Fruit fly (Drosophila melanogaster) whole organism, embryonic: ENCODE measurements around the gene CG7551.

Source experiments
- Atf-2 ChIP-seq: fragments of 200-800 bp; sonication (Bioruptor generic); optimal IDR thresholded peaks from 2 replicates; lab custom pipeline; 2016; ENCODE audit warnings: missing biosample characterization, missing genetic modification characterization
- Atf3 ChIP-seq: fragments of 200-800 bp; sonication (Bioruptor generic); optimal IDR thresholded peaks from 3 replicates; lab custom pipeline; 2016; ENCODE audit warnings: missing biosample characterization, missing genetic modification characterization
- BtbVII ChIP-seq: fragments of 200-800 bp; sonication (Bioruptor generic); optimal IDR thresholded peaks from 3 replicates; lab custom pipeline; 2017; ENCODE audit warnings: missing biosample characterization, mild to moderate bottlenecking, missing genetic modification characterization
- Bteb2 ChIP-seq: fragments of 200-800 bp; sonication (Bioruptor generic); optimal IDR thresholded peaks from 2 replicates; lab custom pipeline; 2016; ENCODE audit warnings: missing biosample characterization, missing genetic modification characterization
- CG10147 ChIP-seq: fragments of 200-800 bp; sonication (Bioruptor generic); optimal IDR thresholded peaks from 2 replicates; lab custom pipeline; 2019; ENCODE audit warnings: missing biosample characterization, mild to moderate bottlenecking, missing genetic modification characterization, moderate library complexity
- CG10565 ChIP-seq: fragments of 200-800 bp; sonication (Bioruptor generic); optimal IDR thresholded peaks from 3 replicates; lab custom pipeline; 2016; ENCODE audit warnings: missing biosample characterization, mild to moderate bottlenecking, missing genetic modification characterization
- CG11560 ChIP-seq: fragments of 200-800 bp; sonication (Bioruptor generic); IDR thresholded peaks from 3 replicates; pipeline ENCODE4 v1.3.6; 2022; ENCODE audit warnings: missing biosample characterization, missing genetic modification characterization
- CG11695 ChIP-seq: fragments of 200-800 bp; sonication (Bioruptor generic); IDR thresholded peaks from 3 replicates; pipeline ENCODE4 v1.3.6; 2022; ENCODE audit warnings: missing biosample characterization, missing genetic modification characterization
- CG12236 ChIP-seq: fragments of 200-800 bp; sonication (Bioruptor generic); optimal IDR thresholded peaks from 2 replicates; lab custom pipeline; 2016; ENCODE audit warnings: missing biosample characterization, missing genetic modification characterization
- CG13123 ChIP-seq: fragments of 200-800 bp; sonication (Bioruptor generic); optimal IDR thresholded peaks from 2 replicates; lab custom pipeline; 2016; ENCODE audit warnings: missing biosample characterization, missing genetic modification characterization
- CG17361 ChIP-seq: fragments of 200-800 bp; sonication (Bioruptor generic); IDR thresholded peaks from 3 replicates; pipeline ENCODE4 v1.3.6; 2022; ENCODE audit warnings: missing biosample characterization, missing genetic modification characterization
- CG2120 ChIP-seq: fragments of 200-800 bp; sonication (Bioruptor generic); optimal IDR thresholded peaks from 3 replicates; lab custom pipeline; 2016; ENCODE audit warnings: missing biosample characterization, missing genetic modification characterization
- CG30403 ChIP-seq: fragments of 200-800 bp; sonication (Bioruptor generic); optimal IDR thresholded peaks from 3 replicates; lab custom pipeline; 2016; ENCODE audit warnings: missing biosample characterization, missing genetic modification characterization
- CG3163 ChIP-seq: fragments of 200-800 bp; sonication (Bioruptor generic); optimal IDR thresholded peaks from 3 replicates; lab custom pipeline; 2016; ENCODE audit warnings: missing biosample characterization, missing genetic modification characterization
- CG34376 ChIP-seq: fragments of 200-800 bp; sonication (Bioruptor generic); optimal IDR thresholded peaks from 2 replicates; lab custom pipeline; 2018; ENCODE audit warnings: missing biosample characterization, mild to moderate bottlenecking, missing genetic modification characterization
- CG4404 ChIP-seq: fragments of 200-800 bp; sonication (Bioruptor generic); IDR thresholded peaks from 2 replicates; pipeline ENCODE4 v1.3.6; 2022; ENCODE audit warnings: missing biosample characterization, missing genetic modification characterization
- CG6813 ChIP-seq: fragments of 200-800 bp; sonication (Bioruptor generic); optimal IDR thresholded peaks from 2 replicates; lab custom pipeline; 2017; ENCODE audit warnings: missing biosample characterization, missing genetic modification characterization, mild to moderate bottlenecking, moderate library complexity, missing genetic modification reagents
- CG7372 ChIP-seq: fragments of 200-800 bp; sonication (Bioruptor generic); IDR thresholded peaks from 2 replicates; pipeline ENCODE4 v1.3.6; 2022; ENCODE audit warnings: missing biosample characterization, missing genetic modification characterization
- CG7928 ChIP-seq: fragments of 200-800 bp; sonication (Bioruptor generic); optimal IDR thresholded peaks from 2 replicates; lab custom pipeline; 2017; ENCODE audit warnings: missing biosample characterization, mild to moderate bottlenecking, missing genetic modification characterization
- CG8089 ChIP-seq: fragments of 200-800 bp; sonication (Bioruptor generic); optimal IDR thresholded peaks from 3 replicates; lab custom pipeline; 2016; ENCODE audit warnings: missing biosample characterization, missing genetic modification characterization
- CHES-1-like ChIP-seq: fragments of 200-800 bp; sonication (Bioruptor generic); optimal IDR thresholded peaks from 2 replicates; lab custom pipeline; 2016; ENCODE audit warnings: missing biosample characterization, missing genetic modification characterization
- D ChIP-seq, 2 experiments: fragments of 200-800 bp in 1 of 2; fragments of >200 bp in 1 of 2; sonication (Bioruptor generic) in 1 of 2; optimal IDR thresholded peaks; 2 replicates in 1 of 2; 3 replicates in 1 of 2; lab custom pipeline; 2017; ENCODE audit warnings: mild to moderate bottlenecking in 1 of 2, missing biosample characterization in 1 of 2, missing genetic modification characterization in 1 of 2, missing genetic modification reagents in 1 of 2
- Dp ChIP-seq: fragments of 200-800 bp; sonication (Bioruptor generic); optimal IDR thresholded peaks from 2 replicates; lab custom pipeline; 2018; ENCODE audit warnings: missing biosample characterization, mild to moderate bottlenecking, missing genetic modification characterization, moderate library complexity
- Elba2 ChIP-seq: fragments of 200-800 bp; sonication (Bioruptor generic); optimal IDR thresholded peaks from 3 replicates; lab custom pipeline; 2016; ENCODE audit warnings: missing biosample characterization, missing genetic modification characterization
- HLHmδ ChIP-seq: fragments of 200-800 bp; sonication (Bioruptor generic); optimal IDR thresholded peaks from 2 replicates; lab custom pipeline; 2018; ENCODE audit warnings: missing biosample characterization, mild to moderate bottlenecking, missing genetic modification characterization, moderate library complexity
- Hr78 ChIP-seq, 2 experiments: fragments of 200-800 bp in 1 of 2; fragments of >200 bp in 1 of 2; sonication (Bioruptor generic) in 1 of 2; optimal IDR thresholded peaks; 2 replicates each; lab custom pipeline; 2017 to 2019; ENCODE audit warnings: missing biosample characterization in 2 of 2, missing genetic modification characterization in 2 of 2, mild to moderate bottlenecking in 1 of 2, moderate library complexity in 1 of 2
- Jarid2 ChIP-seq: fragments of 200-800 bp; sonication (Bioruptor generic); optimal IDR thresholded peaks from 3 replicates; lab custom pipeline; 2017; ENCODE audit warnings: mild to moderate bottlenecking, missing biosample characterization, missing genetic modification reagents, missing genetic modification characterization
- Myb ChIP-seq: fragments of 200-800 bp; sonication (Bioruptor generic); optimal IDR thresholded peaks from 2 replicates; lab custom pipeline; 2016; ENCODE audit warnings: missing biosample characterization, missing genetic modification characterization
- Trl ChIP-seq, 3 experiments: fragments of >200 bp in 2 of 3; fragments of 200-800 bp in 1 of 3; sonication (Bioruptor generic) in 1 of 3; optimal IDR thresholded peaks; 2 replicates in 1 of 3; 3 replicates in 2 of 3; lab custom pipeline; 2016 to 2017; ENCODE audit warnings: missing biosample characterization in 1 of 3, missing genetic modification characterization in 1 of 3
- Xrp1 ChIP-seq: fragments of 200-800 bp; sonication (Bioruptor generic); IDR thresholded peaks from 2 replicates; pipeline ENCODE4 v1.3.6; 2022; ENCODE audit warnings: missing biosample characterization, missing genetic modification characterization
- YL-1 ChIP-seq: fragments of 200-800 bp; sonication (Bioruptor generic); optimal IDR thresholded peaks from 3 replicates; lab custom pipeline; 2017; ENCODE audit warnings: missing biosample characterization, mild to moderate bottlenecking, missing genetic modification characterization
- ash1 ChIP-seq: fragments of 200-800 bp; sonication (Bioruptor generic); optimal IDR thresholded peaks from 2 replicates; lab custom pipeline; 2018; ENCODE audit warnings: missing biosample characterization, mild to moderate bottlenecking, missing genetic modification characterization
- ci ChIP-seq: fragments of 200-800 bp; sonication (Bioruptor generic); IDR thresholded peaks from 3 replicates; pipeline ENCODE4 v1.3.6; 2022; ENCODE audit warnings: missing biosample characterization, missing genetic modification characterization
- fd102C ChIP-seq: fragments of 200-800 bp; sonication (Bioruptor generic); optimal IDR thresholded peaks from 2 replicates; lab custom pipeline; 2018; ENCODE audit warnings: missing biosample characterization, mild to moderate bottlenecking, missing genetic modification characterization, moderate library complexity
- fd3F ChIP-seq: fragments of 200-800 bp; sonication (Bioruptor generic); optimal IDR thresholded peaks from 2 replicates; lab custom pipeline; 2018; ENCODE audit warnings: missing biosample characterization, mild to moderate bottlenecking, missing genetic modification characterization, moderate library complexity
- mld ChIP-seq: fragments of 200-800 bp; sonication (Bioruptor generic); IDR thresholded peaks from 3 replicates; pipeline ENCODE4 v1.3.6; 2022; ENCODE audit warnings: missing biosample characterization, missing genetic modification characterization; ENCODE audit not compliant: partially characterized antibody
- oc ChIP-seq: fragments of 200-800 bp; sonication (Bioruptor generic); optimal IDR thresholded peaks from 2 replicates; lab custom pipeline; 2018; ENCODE audit warnings: missing biosample characterization, mild to moderate bottlenecking, missing genetic modification characterization, moderate library complexity
- prd ChIP-seq, 3 experiments: fragments of >200 bp in 2 of 3; fragments of 200-800 bp in 1 of 3; sonication (Bioruptor generic) in 1 of 3; optimal IDR thresholded peaks in 2 of 3; IDR thresholded peaks in 1 of 3; 2 replicates in 2 of 3; 3 replicates in 1 of 3; pipeline versions ENCODE4 v1.3.6 to Lab custom; 2017 to 2022; ENCODE audit warnings: missing biosample characterization in 1 of 3, missing genetic modification characterization in 1 of 3
- run ChIP-seq: fragments of 200-800 bp; sonication (Bioruptor generic); optimal IDR thresholded peaks from 3 replicates; lab custom pipeline; 2018; ENCODE audit warnings: missing biosample characterization, mild to moderate bottlenecking, missing genetic modification characterization
- sc ChIP-seq, 3 experiments: fragments of >200 bp in 2 of 3; fragments of 200-800 bp in 1 of 3; sonication (Bioruptor generic) in 1 of 3; optimal IDR thresholded peaks; 2 replicates in 2 of 3; 3 replicates in 1 of 3; lab custom pipeline; 2017; ENCODE audit warnings: mild to moderate bottlenecking in 1 of 3, missing biosample characterization in 1 of 3, missing genetic modification characterization in 1 of 3, missing genetic modification reagents in 1 of 3
- scrt ChIP-seq: fragments of 200-800 bp; sonication (Bioruptor generic); optimal IDR thresholded peaks from 2 replicates; lab custom pipeline; 2018; ENCODE audit warnings: missing biosample characterization, mild to moderate bottlenecking, missing genetic modification characterization, moderate library complexity
- sisA ChIP-seq: fragments of 200-800 bp; sonication (Bioruptor generic); IDR thresholded peaks from 2 replicates; pipeline ENCODE4 v1.3.6; 2022; ENCODE audit warnings: missing biosample characterization, missing genetic modification characterization
- ssp ChIP-seq: fragments of 200-800 bp; sonication (Bioruptor generic); IDR thresholded peaks from 2 replicates; pipeline ENCODE4 v1.3.6; 2022; ENCODE audit warnings: missing biosample characterization, missing genetic modification characterization
- tio ChIP-seq: fragments of 200-800 bp; sonication (Bioruptor generic); optimal IDR thresholded peaks from 2 replicates; lab custom pipeline; 2017; ENCODE audit warnings: missing biosample characterization, missing genetic modification characterization, inconsistent platforms
- toy ChIP-seq: fragments of 200-800 bp; sonication (Bioruptor generic); IDR thresholded peaks from 2 replicates; pipeline ENCODE4 v1.3.6; 2022; ENCODE audit warnings: missing biosample characterization, missing genetic modification characterization
- yki ChIP-seq: fragments of >200 bp; optimal IDR thresholded peaks from 3 replicates; lab custom pipeline; 2018
- zf30C ChIP-seq: fragments of 200-800 bp; sonication (Bioruptor generic); optimal IDR thresholded peaks from 3 replicates; lab custom pipeline; 2018; ENCODE audit warnings: missing biosample characterization, mild to moderate bottlenecking, missing genetic modification characterization

CG7551 gene

dm6 chr3L:11417273-11418040 lies 40.8 kb upstream of the CG7551 start (continued):
- TF ChIP-seq CG3163 (GFP tag; lab: Kevin White, UChicago) = no peak
- no peak for TF ChIP-seq HLHmδ (GFP tag; lab: Kevin White, UChicago)
- peak; percentile 85 for TF ChIP-seq CG4404
- TF ChIP-seq CG13123 (GFP tag; lab: Kevin White, UChicago) = peak; percentile 1
- peak; percentile 95 for TF ChIP-seq zf30C (GFP tag; lab: Kevin White, UChicago)
- TF ChIP-seq CG34376 (GFP tag; lab: Kevin White, UChicago) = peak; percentile 45
- TF ChIP-seq toy (GFP tag; lab: Robert Waterston, UW) = peak; percentile 76
- no peak for TF ChIP-seq yki (lab: Kevin White, UChicago)
- TF ChIP-seq CG11560 (tag; lab: Robert Waterston, UW) = peak; percentile 79; the same call in 1 of the 3 replicates
- peak; percentile 35 for TF ChIP-seq CG12236 (GFP tag; lab: Kevin White, UChicago)
- TF ChIP-seq sisA (GFP tag; lab: Robert Waterston, UW) = peak; percentile 90
- peak; percentile 80 for TF ChIP-seq fd3F (GFP tag; lab: Kevin White, UChicago)
- TF ChIP-seq Atf-2 (GFP tag; lab: Kevin White, UChicago) = peak; percentile 29
- TF ChIP-seq run = peak; percentile 73
- TF ChIP-seq CG7372 = peak; percentile 82
- TF ChIP-seq Dp (GFP tag; lab: Kevin White, UChicago) = no peak
- TF ChIP-seq sc (optimal IDR thresholded peaks at IDR 0.05; lab: Kevin White, UChicago) = no peak
- peak; percentile 83 for TF ChIP-seq sc (GFP tag; optimal IDR thresholded peaks at IDR 0.05; lab: Kevin White, UChicago)
- peak in 1 of 2 experiments; percentile 50 for TF ChIP-seq Hr78 (GFP tag; optimal IDR thresholded peaks at IDR 0.05; lab: Kevin White, UChicago)
- peak; percentile 87 for TF ChIP-seq CG11695 (GFP tag; lab: Robert Waterston, UW)
- TF ChIP-seq CG2120 (GFP tag; lab: Kevin White, UChicago) = peak; percentile 63
- TF ChIP-seq CG17361 (GFP tag; lab: Robert Waterston, UW) = peak; percentile 94
- peak; percentile 49 for TF ChIP-seq Atf3 (GFP tag; lab: Kevin White, UChicago)
- TF ChIP-seq CG7928 (GFP tag; lab: Kevin White, UChicago) = peak; percentile 53
- peak; percentile 30 for TF ChIP-seq fd102C
- peak; percentile 83 for TF ChIP-seq tio
- TF ChIP-seq CG30403 (GFP tag; lab: Kevin White, UChicago) = peak; percentile 88
- TF ChIP-seq scrt (GFP tag; lab: Kevin White, UChicago) = peak; percentile 68
- no peak for TF ChIP-seq ash1 (GFP tag; lab: Kevin White, UChicago)
- TF ChIP-seq CG10565 (GFP tag; lab: Kevin White, UChicago) = peak; percentile 60
- TF ChIP-seq Xrp1 (GFP tag; lab: Robert Waterston, UW) = peak; percentile 94
- peak; percentile 31 for TF ChIP-seq Bteb2 (GFP tag; lab: Kevin White, UChicago)
- no peak for TF ChIP-seq mld (GFP tag; lab: Robert Waterston, UW)
- no peak for TF ChIP-seq Elba2 (GFP tag; lab: Kevin White, UChicago)
- no peak for TF ChIP-seq D (optimal IDR thresholded peaks at IDR 0.05; lab: Kevin White, UChicago)
- TF ChIP-seq D (GFP tag; optimal IDR thresholded peaks at IDR 0.05; lab: Kevin White, UChicago) = peak; percentile 89
- TF ChIP-seq CG10147 (GFP tag; lab: Kevin White, UChicago) = peak; percentile 85
- peak; percentile 59 for TF ChIP-seq CG6813
- TF ChIP-seq BtbVII (GFP tag; lab: Kevin White, UChicago) = peak; percentile 78
- peak; percentile 4 for TF ChIP-seq YL-1 (GFP tag; lab: Kevin White, UChicago)
- peak; percentile 61 for TF ChIP-seq CG8089 (GFP tag; lab: Kevin White, UChicago)
- no peak for TF ChIP-seq CHES-1-like (GFP tag; lab: Kevin White, UChicago)
- TF ChIP-seq oc (tag; lab: Kevin White, UChicago) = peak; percentile 83
- TF ChIP-seq prd (optimal IDR thresholded peaks at IDR 0.05; lab: Kevin White, UChicago) = no peak
- peak; percentile 91 for TF ChIP-seq prd (GFP tag; IDR thresholded peaks at IDR 0.05; lab: Robert Waterston, UW)
- no peak for TF ChIP-seq Trl (optimal IDR thresholded peaks at IDR 0.05; lab: Kevin White, UChicago)
- TF ChIP-seq Trl (GFP tag; optimal IDR thresholded peaks at IDR 0.05; lab: Kevin White, UChicago) = peak; percentile 88
- TF ChIP-seq ssp = peak; percentile 86
- no peak for TF ChIP-seq Myb (GFP tag; lab: Kevin White, UChicago)
- peak; percentile 67 for TF ChIP-seq Jarid2 (GFP tag; lab: Kevin White, UChicago)
- TF ChIP-seq ci (GFP tag; lab: Robert Waterston, UW) = peak; percentile 92
